Worm (Caenorhabditis elegans): ENCODE data around the gene T19C3.7.

DNA sequence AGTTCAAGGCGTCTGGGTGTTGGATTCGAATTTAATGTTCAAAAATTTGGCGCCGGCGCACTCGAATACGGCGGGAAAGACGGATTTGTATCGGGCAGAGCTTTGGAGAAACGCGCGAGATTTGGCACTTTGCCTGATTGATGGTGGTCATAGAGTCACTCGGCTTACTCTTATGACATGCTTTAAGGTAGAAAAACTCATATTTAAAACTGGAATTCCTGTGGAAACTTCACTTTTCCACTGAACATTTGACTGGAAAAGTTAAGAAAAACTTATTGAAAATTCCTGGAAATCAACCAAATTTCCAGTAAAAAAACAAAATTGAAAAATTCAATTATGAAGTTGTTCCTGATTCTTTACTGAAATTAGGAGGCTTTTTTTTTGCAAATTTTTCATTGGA lies 8.7 kb upstream of the T19C3.7 start:
- no peak for TF ChIP-seq blmp-1 (tag; optimal IDR thresholded peaks at IDR 0.05)
- TF ChIP-seq mab-5 (tag; optimal IDR thresholded peaks at IDR 0.05) = no peak
- no peak for TF ChIP-seq lin-32 (GFP tag; optimal IDR thresholded peaks at IDR 0.05)
- TF ChIP-seq tbx-8 (GFP tag; optimal IDR thresholded peaks at IDR 0.05) = no peak
- TF ChIP-seq M03D4.4 (tag; optimal IDR thresholded peaks at IDR 0.05) = no peak
